Worm (Caenorhabditis elegans): Measurements from ENCODE around the gene taf-7.1.

taf-7.1 gene

DNA sequence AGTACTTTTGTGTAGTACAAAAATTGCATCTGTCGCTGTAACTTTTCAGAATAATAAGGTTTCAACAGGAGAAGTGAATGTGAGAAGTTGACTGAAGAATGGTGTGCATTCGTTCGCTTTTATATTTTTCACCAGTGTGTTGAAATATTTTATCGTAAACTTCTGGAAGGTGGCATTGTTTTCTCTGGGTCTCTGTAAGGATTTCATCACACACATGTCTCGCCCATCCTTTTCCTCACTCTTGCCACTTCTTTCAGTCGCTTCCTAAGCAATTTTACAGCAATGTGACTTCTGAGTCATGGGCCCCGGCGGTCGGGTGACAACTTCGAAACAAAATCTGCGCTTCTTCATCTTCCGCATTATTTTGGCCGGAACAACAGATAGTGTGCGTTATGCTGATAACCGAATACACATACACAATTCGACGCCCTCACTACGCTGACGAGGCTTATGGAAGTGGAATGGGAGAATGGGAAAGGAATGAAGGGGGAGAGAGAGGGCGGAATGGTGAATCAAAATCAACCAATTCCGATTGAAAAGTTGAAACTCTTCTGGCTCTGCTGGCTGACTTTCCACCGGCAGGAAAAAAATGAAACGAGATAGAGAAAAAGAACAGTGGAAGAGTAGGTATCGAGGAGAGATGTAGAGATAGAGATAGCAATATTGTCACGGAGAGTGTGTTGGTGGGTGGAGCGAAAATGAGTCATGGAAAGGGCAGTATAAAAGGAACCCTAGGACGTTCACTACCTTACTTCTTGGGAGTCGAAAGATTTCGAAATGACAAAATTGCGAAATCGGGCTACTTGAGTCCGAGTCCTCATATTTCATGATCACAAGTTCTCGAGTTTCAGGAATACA lies 45.7 kb downstream of the taf-7.1 start (continued):
- peak in 1 of 2 experiments; percentile 20 for TF ChIP-seq mdl-1 (tag; optimal IDR thresholded peaks at IDR 0.05)
- TF ChIP-seq egl-27 (tag; optimal IDR thresholded peaks at IDR 0.05), result no peak
- TF ChIP-seq fkh-4 (tag; optimal IDR thresholded peaks at IDR 0.05; ENCODE audit: borderline replicate concordance), result no peak
- TF ChIP-seq nhr-20 (tag; optimal IDR thresholded peaks at IDR 0.05), result peak; percentile 24
- no peak for TF ChIP-seq grh-1 (GFP tag; IDR thresholded peaks at IDR 0.05)

DNA sequence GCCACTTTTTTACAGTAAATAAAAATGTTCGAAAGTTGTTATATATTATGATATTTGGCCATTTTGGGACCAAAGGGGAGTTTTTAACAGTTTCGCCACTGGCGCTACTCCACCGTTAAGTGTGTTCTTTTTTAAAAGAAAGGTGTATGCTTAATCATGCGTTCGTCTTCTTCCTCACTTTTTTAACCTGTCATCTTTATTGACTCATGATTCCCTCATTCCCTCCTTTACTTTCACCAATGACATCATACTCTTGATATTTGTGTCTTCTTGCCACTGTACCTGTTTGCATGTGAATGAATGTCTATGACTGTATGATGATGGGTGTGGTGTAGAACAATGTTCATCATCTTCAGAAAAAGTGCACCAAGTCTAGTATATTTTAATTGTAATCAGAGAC lies 46.7 kb downstream of the taf-7.1 start:
- no peak for TF ChIP-seq fkh-4 (tag; optimal IDR thresholded peaks at IDR 0.05; ENCODE audit: borderline replicate concordance)
- no peak for TF ChIP-seq fkh-8 (tag; optimal IDR thresholded peaks at IDR 0.05)
- peak; percentile 8 for TF ChIP-seq nhr-71 (tag; optimal IDR thresholded peaks at IDR 0.05)
- no peak for TF ChIP-seq xbp-1 (tag; optimal IDR thresholded peaks at IDR 0.05)
- peak in 1 of 2 experiments; percentile 17 for TF ChIP-seq lin-35 (GFP tag; optimal IDR thresholded peaks at IDR 0.05)
- TF ChIP-seq nhr-237 (tag; optimal IDR thresholded peaks at IDR 0.05), result no peak
- no peak for TF ChIP-seq blmp-1 (tag; optimal IDR thresholded peaks at IDR 0.05)
- TF ChIP-seq skn-1 (tag; optimal IDR thresholded peaks at IDR 0.05), result peak; percentile 66
- peak; percentile 75 for TF ChIP-seq nhr-85 (tag)
- TF ChIP-seq grh-1 (GFP tag; IDR thresholded peaks at IDR 0.05), result no peak
- peak; percentile 13 for TF ChIP-seq jun-1 (tag; optimal IDR thresholded peaks at IDR 0.05)
- TF ChIP-seq lin-14 (GFP tag; optimal IDR thresholded peaks at IDR 0.05), result peak; percentile 9

All from whole organism, L1 larva.